Fruit fly (Drosophila melanogaster) whole organism, prepupa: ENCODE data around the gene Ir7a.

Experiments used
- CG11902 ChIP-seq: fragments of 200-800 bp; sonication (Bioruptor generic); optimal IDR thresholded peaks from 3 replicates; lab custom pipeline; 2016; ENCODE audit warnings: missing biosample characterization, missing genetic modification characterization
- CG15336 ChIP-seq: fragments of 200-800 bp; sonication (Bioruptor generic); IDR thresholded peaks from 2 replicates; pipeline ENCODE4 v1.3.6; 2022; ENCODE audit warnings: missing biosample characterization, missing genetic modification characterization
- CG1621 ChIP-seq: fragments of 200-800 bp; sonication (Bioruptor generic); optimal IDR thresholded peaks from 3 replicates; lab custom pipeline; 2018; ENCODE audit warnings: missing biosample characterization, mild to moderate bottlenecking, missing genetic modification characterization
- CG3032 ChIP-seq: fragments of 200-800 bp; optimal IDR thresholded peaks from 2 replicates; lab custom pipeline; 2019; ENCODE audit warnings: missing biosample characterization, mild to moderate bottlenecking, missing genetic modification characterization, moderate library complexity
- CG31627 ChIP-seq: fragments of 200-800 bp; sonication (Bioruptor generic); optimal IDR thresholded peaks from 3 replicates; lab custom pipeline; 2016; ENCODE audit warnings: missing biosample characterization, missing genetic modification characterization
- CG32006 ChIP-seq: fragments of 200-800 bp; sonication (Bioruptor generic); optimal IDR thresholded peaks from 3 replicates; lab custom pipeline; 2017; ENCODE audit warnings: missing biosample characterization, mild to moderate bottlenecking, missing genetic modification characterization
- CG4318 ChIP-seq: fragments of 200-800 bp; sonication (Bioruptor generic); optimal IDR thresholded peaks from 3 replicates; lab custom pipeline; 2017; ENCODE audit warnings: missing biosample characterization, mild to moderate bottlenecking, missing genetic modification characterization
- CG6163 ChIP-seq: fragments of 200-800 bp; sonication (Bioruptor generic); IDR thresholded peaks from 3 replicates; pipeline ENCODE4 v1.3.6; 2022; ENCODE audit warnings: missing biosample characterization, missing genetic modification characterization
- CG6276 ChIP-seq: fragments of 200-800 bp; sonication (Bioruptor generic); optimal IDR thresholded peaks from 2 replicates; lab custom pipeline; 2017; ENCODE audit warnings: missing biosample characterization, mild to moderate bottlenecking, missing genetic modification characterization
- CG6792 ChIP-seq: fragments of 200-800 bp; sonication (Bioruptor generic); optimal IDR thresholded peaks from 3 replicates; lab custom pipeline; 2016; ENCODE audit warnings: missing biosample characterization, missing genetic modification characterization
- CG7368 ChIP-seq: fragments of 200-800 bp; sonication (Bioruptor generic); optimal IDR thresholded peaks from 3 replicates; lab custom pipeline; 2016; ENCODE audit warnings: missing biosample characterization, missing genetic modification characterization
- CG8119 ChIP-seq: fragments of 200-800 bp; sonication (Bioruptor generic); IDR thresholded peaks from 3 replicates; pipeline ENCODE4 v1.3.6; 2022; ENCODE audit warnings: missing biosample characterization, missing genetic modification characterization
- CG8319 ChIP-seq: fragments of 200-800 bp; sonication (Bioruptor generic); optimal IDR thresholded peaks from 3 replicates; lab custom pipeline; 2016; ENCODE audit warnings: missing biosample characterization, missing genetic modification characterization
- CG8632 ChIP-seq: fragments of 200-800 bp; sonication (Bioruptor generic); optimal IDR thresholded peaks from 3 replicates; lab custom pipeline; 2016; ENCODE audit warnings: missing biosample characterization, missing genetic modification characterization
- CG9139 ChIP-seq: fragments of 200-800 bp; sonication (Bioruptor generic); optimal IDR thresholded peaks from 3 replicates; lab custom pipeline; 2017; ENCODE audit warnings: missing biosample characterization, mild to moderate bottlenecking, missing genetic modification characterization
- Eip78C ChIP-seq: fragments of 200-800 bp; sonication (Bioruptor generic); peaks from one replicate; lab custom pipeline; 2016; ENCODE audit warnings: missing biosample characterization, missing genetic modification characterization
- Eip93F ChIP-seq: fragments of 200-800 bp; sonication (Bioruptor generic); optimal IDR thresholded peaks from 2 replicates; lab custom pipeline; 2016; ENCODE audit warnings: missing biosample characterization, mild to moderate bottlenecking, missing genetic modification characterization
- Gug ChIP-seq: fragments of 200-800 bp; sonication (Bioruptor generic); IDR thresholded peaks from 2 replicates; pipeline ENCODE4 v1.3.6; 2022; ENCODE audit warnings: missing biosample characterization, missing genetic modification characterization
- Hr39 ChIP-seq: fragments of 200-800 bp; sonication (Bioruptor generic); optimal IDR thresholded peaks from 2 replicates; lab custom pipeline; 2016; ENCODE audit warnings: missing biosample characterization, missing genetic modification characterization
- Hr4 ChIP-seq: fragments of 200-800 bp; sonication (Bioruptor generic); optimal IDR thresholded peaks from 3 replicates; lab custom pipeline; 2016; ENCODE audit warnings: missing biosample characterization, missing genetic modification characterization
- Met ChIP-seq: fragments of 200-800 bp; sonication (Bioruptor generic); optimal IDR thresholded peaks from 3 replicates; lab custom pipeline; 2016; ENCODE audit warnings: missing biosample characterization, missing genetic modification characterization
- Smox ChIP-seq: fragments of 200-800 bp; sonication (Bioruptor generic); optimal IDR thresholded peaks from 3 replicates; lab custom pipeline; 2016; ENCODE audit warnings: missing biosample characterization, missing genetic modification characterization
- Sox102F ChIP-seq: fragments of 200-800 bp; sonication (Bioruptor generic); optimal IDR thresholded peaks from 2 replicates; lab custom pipeline; 2016; ENCODE audit warnings: missing biosample characterization, mild to moderate bottlenecking, missing genetic modification characterization
- Sox14 ChIP-seq: fragments of 200-800 bp; sonication (Bioruptor generic); optimal IDR thresholded peaks from 3 replicates; lab custom pipeline; 2016; ENCODE audit warnings: missing biosample characterization, missing genetic modification characterization
- Sox15 ChIP-seq: fragments of 200-800 bp; sonication (Bioruptor generic); optimal IDR thresholded peaks from 3 replicates; lab custom pipeline; 2016; ENCODE audit warnings: missing biosample characterization, missing genetic modification characterization
- achi ChIP-seq: fragments of 200-800 bp; sonication (Bioruptor generic); optimal IDR thresholded peaks from 3 replicates; lab custom pipeline; 2016; ENCODE audit warnings: missing biosample characterization, missing genetic modification characterization
- cyc ChIP-seq: fragments of 200-800 bp; sonication (Bioruptor generic); optimal IDR thresholded peaks from 3 replicates; lab custom pipeline; 2016; ENCODE audit warnings: missing biosample characterization, missing genetic modification characterization
- dac ChIP-seq: fragments of 200-800 bp; sonication (Bioruptor generic); optimal IDR thresholded peaks from 2 replicates; lab custom pipeline; 2017; ENCODE audit warnings: missing biosample characterization, mild to moderate bottlenecking, missing genetic modification characterization
- dsx ChIP-seq: fragments of 200-800 bp; optimal IDR thresholded peaks from 3 replicates; lab custom pipeline; 2019; ENCODE audit warnings: missing biosample characterization, mild to moderate bottlenecking, missing genetic modification characterization, moderate library complexity; ENCODE audit not compliant: poor library complexity, severe bottlenecking
- eg ChIP-seq: fragments of 200-800 bp; sonication (Bioruptor generic); IDR thresholded peaks from 3 replicates; pipeline ENCODE4 v1.3.6; 2022; ENCODE audit warnings: missing biosample characterization, missing genetic modification characterization
- esn ChIP-seq: fragments of 200-800 bp; sonication (Bioruptor generic); optimal IDR thresholded peaks from 2 replicates; lab custom pipeline; 2016; ENCODE audit warnings: missing biosample characterization, mild to moderate bottlenecking, missing genetic modification characterization, moderate library complexity
- fkh ChIP-seq: fragments of 200-800 bp; sonication (Bioruptor generic); optimal IDR thresholded peaks from 3 replicates; lab custom pipeline; 2017; ENCODE audit warnings: missing biosample characterization, mild to moderate bottlenecking, missing genetic modification characterization, moderate library complexity
- lz ChIP-seq: fragments of 200-800 bp; sonication (Bioruptor generic); optimal IDR thresholded peaks from 3 replicates; lab custom pipeline; 2016; ENCODE audit warnings: missing biosample characterization, missing genetic modification characterization
- spab ChIP-seq: fragments of 200-800 bp; sonication (Bioruptor generic); optimal IDR thresholded peaks from 2 replicates; lab custom pipeline; 2017; ENCODE audit warnings: missing biosample characterization, mild to moderate bottlenecking, missing genetic modification characterization, missing genetic modification reagents
- ss ChIP-seq, 2 experiments: fragments of 200-800 bp; sonication (Bioruptor generic); optimal IDR thresholded peaks; 2 replicates in 1 of 2; 3 replicates in 1 of 2; lab custom pipeline; 2017 to 2018; ENCODE audit warnings: mild to moderate bottlenecking in 2 of 2, missing biosample characterization in 2 of 2, missing genetic modification characterization in 2 of 2, moderate library complexity in 1 of 2
- svp ChIP-seq: fragments of 200-800 bp; sonication (Bioruptor generic); peaks from one replicate; lab custom pipeline; 2016; ENCODE audit warnings: missing biosample characterization, missing genetic modification characterization
- topi ChIP-seq: fragments of 200-800 bp; sonication (Bioruptor generic); optimal IDR thresholded peaks from 3 replicates; lab custom pipeline; 2016; ENCODE audit warnings: missing biosample characterization, missing genetic modification characterization
- vri ChIP-seq: fragments of 200-800 bp; sonication (Bioruptor generic); optimal IDR thresholded peaks from 3 replicates; lab custom pipeline; 2016; ENCODE audit warnings: missing biosample characterization, mild to moderate bottlenecking, missing genetic modification characterization

The Ir7a gene

DNA sequence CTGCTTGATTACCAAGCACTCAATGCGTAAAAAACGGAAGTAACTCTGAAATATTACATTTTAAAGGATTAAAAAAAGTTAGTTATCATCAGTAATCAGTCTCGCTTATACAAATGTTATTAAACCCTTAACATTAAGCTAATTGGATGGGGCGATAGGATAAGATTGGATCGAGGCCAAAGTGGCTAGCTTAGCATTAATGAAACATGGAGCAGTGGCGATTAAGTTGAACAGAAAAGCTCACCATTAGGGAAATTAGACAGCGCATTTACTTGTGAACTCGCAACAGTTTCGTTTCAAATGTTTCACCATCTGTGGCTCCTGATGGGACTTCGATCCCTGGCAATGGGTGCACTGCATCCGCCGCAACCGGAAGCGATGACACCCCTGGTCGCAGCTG, at the start of gene Ir7a:
Gene Ir7a, plus strand, starts transcription at position 301 of the 400 bp plus-strand sequence.
- TF ChIP-seq CG31627 (GFP tag; lab: Kevin White, UChicago) (no peak), Smox (GFP tag; lab: Kevin White, UChicago) (no peak), ss (GFP tag; optimal IDR thresholded peaks at IDR 0.05; lab: Kevin White, UChicago) (no peak), spab (GFP tag; lab: Kevin White, UChicago) (no peak)

DNA sequence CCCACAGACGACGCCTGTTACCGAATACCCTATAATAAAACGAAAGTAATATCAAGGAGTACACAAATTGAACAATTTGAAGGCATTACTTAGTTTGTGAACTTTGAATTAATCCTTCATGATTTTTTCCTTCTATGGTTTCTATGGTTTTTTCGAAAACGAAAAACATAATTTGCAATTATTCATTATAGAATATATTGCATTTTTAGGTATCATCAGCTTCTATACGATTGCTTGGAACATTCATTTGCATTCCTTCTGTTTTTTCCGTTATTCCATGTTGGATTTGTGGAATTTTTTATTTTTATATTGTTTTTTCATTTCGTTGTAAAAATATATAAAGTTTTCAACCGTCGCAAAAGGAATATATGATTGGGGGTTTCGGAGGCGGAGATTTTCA, 49.3 kb upstream of the Ir7a start:
- no peak for TF ChIP-seq CG4318
- peak; percentile 25 for TF ChIP-seq esn (GFP tag; lab: Kevin White, UChicago)
- TF ChIP-seq Eip78C (GFP tag; lab: Kevin White, UChicago) = peak; percentile 57
- TF ChIP-seq Hr39 (GFP tag; lab: Kevin White, UChicago) = peak; percentile 7
- no peak for TF ChIP-seq fkh (GFP tag; lab: Kevin White, UChicago)
- TF ChIP-seq CG11902 = no peak
- TF ChIP-seq lz (GFP tag; lab: Kevin White, UChicago) = peak; percentile 8
- no peak for TF ChIP-seq CG6163
- TF ChIP-seq topi (GFP tag; lab: Kevin White, UChicago) = no peak
- TF ChIP-seq, all 60 proteins: peak for 4

DNA sequence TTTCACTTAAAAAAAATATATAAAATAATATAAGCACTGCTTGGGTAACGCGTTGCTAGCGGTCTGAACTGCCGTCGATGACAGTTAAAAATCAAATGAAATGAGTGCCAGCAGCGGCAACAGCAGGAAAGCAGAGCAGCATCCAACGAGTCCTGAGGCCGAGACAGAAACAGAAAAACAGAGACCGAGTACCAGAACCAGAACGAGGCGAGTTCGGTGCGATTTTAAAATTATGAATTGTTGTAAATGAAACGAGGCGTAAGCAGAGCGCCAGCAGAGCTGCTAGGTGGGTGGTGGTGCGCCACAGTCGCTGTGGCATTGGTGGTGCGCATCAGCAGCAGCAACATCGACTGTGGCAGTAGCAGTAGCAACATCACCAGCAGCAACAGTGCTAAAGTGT, 47.0 kb upstream of the Ir7a start, which contains the start of gene CG15478:
Gene CG15478, minus strand, starts transcription at position 101 of the 400 bp plus-strand sequence.
- TF ChIP-seq Sox15 (GFP tag; lab: Kevin White, UChicago) = no peak
- no peak for TF ChIP-seq Gug
- TF ChIP-seq CG31627 (GFP tag; lab: Kevin White, UChicago) = no peak
- no peak for TF ChIP-seq CG6276
- no peak for TF ChIP-seq Hr4 (GFP tag; lab: Kevin White, UChicago)
- no peak for TF ChIP-seq spab (GFP tag; lab: Kevin White, UChicago)
- TF ChIP-seq CG32006 (GFP tag; lab: Kevin White, UChicago) = no peak
- no peak for TF ChIP-seq CG8119 (GFP tag; lab: Robert Waterston, UW)

DNA sequence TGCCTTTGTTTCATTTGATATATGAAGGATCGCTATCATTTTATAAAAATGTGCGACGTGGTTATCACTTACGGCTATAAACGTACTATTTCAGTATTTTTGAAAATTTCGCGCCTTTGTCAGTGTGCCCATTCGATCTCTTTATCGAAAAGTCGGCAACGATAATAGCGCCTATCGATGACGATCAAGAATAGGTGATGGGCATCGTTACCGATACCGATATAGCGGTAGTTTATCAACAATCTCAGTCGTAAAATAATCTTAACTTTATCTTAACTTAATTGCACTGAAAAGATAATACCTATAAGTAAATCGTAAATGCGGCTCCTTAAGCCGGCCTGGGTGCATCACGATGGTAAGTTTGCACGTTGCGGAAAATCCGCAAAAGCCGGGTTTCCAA, 42.9 kb upstream of the Ir7a start, which contains the start of gene Hira:
Gene Hira, plus strand, starts transcription at position 215 of the 400 bp plus-strand sequence.
- TF ChIP-seq CG11902 (no peak), Hr4 (GFP tag; lab: Kevin White, UChicago) (no peak), CG8632 (no peak), Sox102F (GFP tag; lab: Kevin White, UChicago) (no peak), CG4318 (no peak), CG1621 (no peak), achi (GFP tag; lab: Kevin White, UChicago) (no peak), Eip78C (GFP tag; lab: Kevin White, UChicago) (peak; percentile 36), vri (GFP tag; lab: Kevin White, UChicago) (no peak), Sox14 (GFP tag; lab: Kevin White, UChicago) (peak; percentile 36), CG7368 (GFP tag; lab: Kevin White, UChicago) (no peak), CG15336 (GFP tag; lab: Robert Waterston, UW) (no peak), dac (GFP tag; lab: Kevin White, UChicago) (no peak)

DNA sequence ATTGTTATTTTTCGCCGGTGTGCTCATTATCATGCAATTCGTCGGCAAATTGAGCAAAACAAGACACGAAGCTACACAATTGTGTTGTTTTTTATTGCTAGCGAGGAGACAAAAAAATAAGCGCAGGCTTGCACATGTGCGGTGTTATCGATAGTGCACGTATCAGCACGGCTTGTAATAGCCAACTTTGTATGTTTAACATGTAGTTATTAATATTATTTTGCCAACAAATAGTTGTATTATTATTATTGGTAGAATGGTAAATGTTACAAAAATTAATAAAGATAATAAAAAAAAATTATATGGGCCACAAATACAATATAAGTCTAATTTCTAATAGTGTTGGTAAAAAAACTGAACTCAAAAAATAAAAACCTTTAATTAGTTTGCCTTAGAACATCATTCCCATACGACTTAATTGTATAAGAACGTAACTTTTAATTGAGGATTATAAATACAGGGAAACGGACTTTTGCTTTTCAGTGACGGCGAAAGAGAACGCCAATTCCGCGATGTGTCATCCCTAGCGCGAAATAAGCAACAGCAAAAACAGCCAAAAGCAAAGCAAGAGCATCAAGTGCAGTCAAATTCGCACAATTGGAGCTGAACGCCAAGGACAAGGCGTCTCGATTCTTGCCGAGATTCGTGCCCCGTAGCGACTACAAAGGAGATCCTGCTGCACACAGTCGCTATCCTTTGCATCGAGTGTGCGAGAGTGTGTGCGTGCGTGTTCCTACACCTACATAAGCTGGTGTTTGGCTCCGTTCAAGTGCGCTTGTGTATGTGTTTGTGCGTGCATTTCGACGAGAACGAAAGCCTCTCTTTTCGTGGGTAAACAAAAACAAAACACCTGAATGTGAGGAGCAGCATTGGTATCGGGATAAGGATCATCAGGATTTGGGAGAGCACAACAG, 36.3 kb upstream of the Ir7a start, which contains the start of the genes NELF-B and CG12155:
Gene NELF-B, minus strand, starts transcription at position 111 of the 914 bp plus-strand sequence.
Gene CG12155, plus strand, starts transcription at position 505 of the 914 bp plus-strand sequence.
- TF ChIP-seq CG9139 (GFP tag; lab: Kevin White, UChicago) = no peak
- peak; percentile 15 for TF ChIP-seq Sox15 (GFP tag; lab: Kevin White, UChicago)
- 0 out of 3 replicates have a peak, but pooled peaks have one; percentile 26 for TF ChIP-seq CG6163
- TF ChIP-seq CG6792 = no peak
- no peak for TF ChIP-seq CG1621
- peak; percentile 52 for TF ChIP-seq Sox14 (GFP tag; lab: Kevin White, UChicago)
- TF ChIP-seq CG8632 = peak; percentile 39
- TF ChIP-seq esn (GFP tag; lab: Kevin White, UChicago) = peak; percentile 63
- TF ChIP-seq lz (GFP tag; lab: Kevin White, UChicago) = peak; percentile 60
- peak; percentile 10 for TF ChIP-seq dac (GFP tag; lab: Kevin White, UChicago)
- no peak for TF ChIP-seq Met (GFP tag; lab: Kevin White, UChicago)
- TF ChIP-seq svp (GFP tag; lab: Kevin White, UChicago) = peak; percentile 77
- TF ChIP-seq CG11902 = peak; percentile 35
- peak; percentile 77 for TF ChIP-seq Eip78C (GFP tag; lab: Kevin White, UChicago)
- TF ChIP-seq fkh (GFP tag; lab: Kevin White, UChicago) = peak; percentile 47
- TF ChIP-seq cyc (GFP tag; lab: Kevin White, UChicago) = peak; percentile 54
- peak; percentile 69 for TF ChIP-seq dsx
- no peak for TF ChIP-seq achi (GFP tag; lab: Kevin White, UChicago)
- TF ChIP-seq CG8319 (GFP tag; lab: Kevin White, UChicago) = peak; percentile 0
- peak; percentile 46 for TF ChIP-seq CG31627 (GFP tag; lab: Kevin White, UChicago)
- no peak for TF ChIP-seq CG4318
- no peak for TF ChIP-seq CG7368 (GFP tag; lab: Kevin White, UChicago)
- TF ChIP-seq CG32006 (GFP tag; lab: Kevin White, UChicago) = peak; percentile 69
- TF ChIP-seq Eip93F = no peak
- peak; percentile 36; the same call in 1 of the 3 replicates for TF ChIP-seq eg (GFP tag; lab: Robert Waterston, UW)
- TF ChIP-seq Hr39 (GFP tag; lab: Kevin White, UChicago) = peak; percentile 37
- TF ChIP-seq CG3032 = peak; percentile 55
